Worm (Caenorhabditis elegans): ENCODE results near the gene T26E4.2.

ce11 chrV:15809543-15809942 lies 28.4 kb downstream of the T26E4.2 start, which contains the start of gene srsx-36:
- TF ChIP-seq zag-1 (tag; optimal IDR thresholded peaks at IDR 0.05) (no peak), unc-39 (tag; optimal IDR thresholded peaks at IDR 0.05) (no peak), fkh-10 (GFP tag; optimal IDR thresholded peaks at IDR 0.05) (no peak), nhr-23 (tag; optimal IDR thresholded peaks at IDR 0.05) (no peak), nhr-67 (tag; optimal IDR thresholded peaks at IDR 0.05) (no peak), pqm-1 (tag; optimal IDR thresholded peaks at IDR 0.05) (no peak), nhr-25 (tag; optimal IDR thresholded peaks at IDR 0.05) (no peak)
